Worm (Caenorhabditis elegans) whole organism, early embryonic: ENCODE measurements around the gene K07C5.9.

ENCODE experiments used
- B0310.2 ChIP-seq: sonication (generic microtip); optimal IDR thresholded peaks from 2 replicates; lab custom pipeline; 2016; ENCODE audit warnings: mild to moderate bottlenecking, missing genetic modification characterization, missing compliant biosample characterization
- F13C5.2 ChIP-seq: sonication (generic microtip); optimal IDR thresholded peaks from 2 replicates; lab custom pipeline; 2017; ENCODE audit warnings: mild to moderate bottlenecking, missing genetic modification characterization, inconsistent platforms, missing compliant biosample characterization
- aly-1 ChIP-seq: sonication (generic microtip); optimal IDR thresholded peaks from 2 replicates; lab custom pipeline; 2016; ENCODE audit warnings: missing genetic modification characterization, missing compliant biosample characterization
- ama-1 ChIP-seq: fragments of 150-350 bp; optimal IDR thresholded peaks from 2 replicates; lab custom pipeline; 2014
- ceh-13 ChIP-seq: fragments of 200-800 bp; sonication (Bioruptor generic); optimal IDR thresholded peaks from 2 replicates; lab custom pipeline; 2018; ENCODE audit warnings: mild to moderate bottlenecking, missing genetic modification characterization, missing compliant biosample characterization
- ceh-36 ChIP-seq: sonication (generic microtip); optimal IDR thresholded peaks from 2 replicates; lab custom pipeline; 2016; ENCODE audit warnings: missing genetic modification characterization, inconsistent platforms, missing compliant biosample characterization
- ets-7 ChIP-seq: sonication (generic microtip); optimal IDR thresholded peaks from 2 replicates; lab custom pipeline; 2016; ENCODE audit warnings: missing genotype, missing genetic modification characterization, missing compliant biosample characterization
- flt-1 ChIP-seq: fragments of 200-800 bp; sonication (Bioruptor generic); IDR thresholded peaks from 2 replicates; pipeline ENCODE4 v1.3.6; 2022; ENCODE audit warnings: missing genetic modification characterization, missing compliant biosample characterization
- hmbx-1 ChIP-seq: sonication (generic microtip); optimal IDR thresholded peaks from 2 replicates; lab custom pipeline; 2016; ENCODE audit warnings: mild to moderate bottlenecking, missing genetic modification characterization, missing compliant biosample characterization
- hmg-4 ChIP-seq: fragments of 200-800 bp; sonication (Bioruptor generic); optimal IDR thresholded peaks from 2 replicates; lab custom pipeline; 2018; ENCODE audit warnings: mild to moderate bottlenecking, missing genetic modification characterization, missing compliant biosample characterization
- hnd-1 ChIP-seq: sonication (generic microtip); optimal IDR thresholded peaks from 2 replicates; lab custom pipeline; 2016; ENCODE audit warnings: missing genetic modification characterization, missing compliant biosample characterization
- pes-1 ChIP-seq: fragments of 200-800 bp; sonication (Bioruptor generic); IDR thresholded peaks from 2 replicates; pipeline ENCODE4 v1.3.6; 2022; ENCODE audit warnings: missing genetic modification reagents, missing genetic modification characterization, missing compliant biosample characterization
- scrt-1 ChIP-seq: fragments of 200-800 bp; sonication (Bioruptor generic); IDR thresholded peaks from 2 replicates; pipeline ENCODE4 v1.3.6; 2022; ENCODE audit warnings: missing genetic modification characterization, missing compliant biosample characterization
- sea-1 ChIP-seq: fragments of 200-800 bp; sonication (Bioruptor generic); conservative IDR thresholded peaks from 2 replicates; pipeline ENCODE4 v1.3.6; 2022; ENCODE audit warnings: missing genetic modification characterization, missing compliant biosample characterization
- tbx-11 ChIP-seq: fragments of 200-800 bp; sonication (Bioruptor generic); IDR thresholded peaks from 2 replicates; pipeline ENCODE4 v1.3.6; 2022; ENCODE audit warnings: missing genetic modification characterization, missing compliant biosample characterization
- tbx-37 ChIP-seq: fragments of 200-800 bp; sonication (Bioruptor generic); conservative IDR thresholded peaks from 2 replicates; pipeline ENCODE4 v1.3.6; 2022; ENCODE audit warnings: missing genetic modification reagents, missing genetic modification characterization, missing compliant biosample characterization
- tra-4 ChIP-seq: sonication (generic microtip); optimal IDR thresholded peaks from 2 replicates; lab custom pipeline; 2017; ENCODE audit warnings: missing genetic modification characterization, missing compliant biosample characterization

Gene K07C5.9

ce11 chrV:10350054-10350453 lies at the start of gene K07C5.9:
Gene K07C5.9 (minus strand): TSS chrV:10350154.
- TF ChIP-seq hnd-1 (tag; lab: Kevin White, UChicago), result no peak
- no peak for TF ChIP-seq ceh-13
- no peak for TF ChIP-seq tbx-37 (GFP tag; lab: Robert Waterston, UW)
- TF ChIP-seq F13C5.2 (tag; lab: Kevin White, UChicago), result no peak
- no peak for TF ChIP-seq tra-4 (tag; lab: Kevin White, UChicago)
- no peak for TF ChIP-seq hmbx-1 (tag; lab: Kevin White, UChicago)
- TF ChIP-seq sea-1 (GFP tag; lab: Robert Waterston, UW), result no peak
- TF ChIP-seq scrt-1 (GFP tag; lab: Robert Waterston, UW), result no peak
- no peak for TF ChIP-seq B0310.2 (tag; lab: Kevin White, UChicago)
- no peak for TF ChIP-seq pes-1 (GFP tag; lab: Robert Waterston, UW)
- TF ChIP-seq flt-1, result no peak
- TF ChIP-seq aly-1 (tag; lab: Kevin White, UChicago), result no peak
- TF ChIP-seq ets-7 (tag; lab: Kevin White, UChicago), result no peak

ce11 chrV:10399290-10399689 lies 49.3 kb upstream of the K07C5.9 start:
- TF ChIP-seq ceh-13 (no peak), flt-1 (no peak), hmg-4 (GFP tag; lab: Kevin White, UChicago) (no peak), tbx-11 (GFP tag; lab: Robert Waterston, UW) (no peak), F13C5.2 (tag; lab: Kevin White, UChicago) (no peak), ceh-36 (tag; lab: Kevin White, UChicago) (no peak), tra-4 (tag; lab: Kevin White, UChicago) (no peak), pes-1 (GFP tag; lab: Robert Waterston, UW) (no peak), hmbx-1 (tag; lab: Kevin White, UChicago) (no peak), aly-1 (tag; lab: Kevin White, UChicago) (no peak), tbx-37 (GFP tag; lab: Robert Waterston, UW) (no peak)

- TF ChIP-seq aly-1 (tag; lab: Kevin White, UChicago) (no peak), B0310.2 (tag; lab: Kevin White, UChicago) (no peak), pes-1 (GFP tag; lab: Robert Waterston, UW) (no peak), hmg-4 (GFP tag; lab: Kevin White, UChicago) (no peak), tbx-37 (GFP tag; lab: Robert Waterston, UW) (no peak), flt-1 (no peak), scrt-1 (GFP tag; lab: Robert Waterston, UW) (no peak), tra-4 (tag; lab: Kevin White, UChicago) (no peak), tbx-11 (GFP tag; lab: Robert Waterston, UW) (no peak), ceh-36 (tag; lab: Kevin White, UChicago) (no peak), sea-1 (GFP tag; lab: Robert Waterston, UW) (no peak)
Observed at ce11 chrV:10398431-10398830, 48.5 kb upstream of the K07C5.9 start, which contains the start of gene ugt-2. Gene ugt-2 (plus strand): TSS chrV:10398801.

ce11 chrV:10395173-10395766 lies 45.3 kb upstream of the K07C5.9 start, which contains the start of the genes col-151 and ugt-1:
Gene col-151 (minus strand): TSS chrV:10395223.
Gene ugt-1 (plus strand): TSS chrV:10395663.
- TF ChIP-seq hmg-4 (GFP tag; lab: Kevin White, UChicago), result no peak
- TF ChIP-seq tbx-37 (GFP tag; lab: Robert Waterston, UW), result no peak
- TF ChIP-seq B0310.2 (tag; lab: Kevin White, UChicago), result no peak
- TF ChIP-seq ama-1 (lab: Kevin White, UChicago), result no peak
- no peak for TF ChIP-seq ceh-13
- TF ChIP-seq tbx-11 (GFP tag; lab: Robert Waterston, UW), result no peak
- no peak for TF ChIP-seq scrt-1 (GFP tag; lab: Robert Waterston, UW)
- TF ChIP-seq F13C5.2 (tag; lab: Kevin White, UChicago), result no peak
- TF ChIP-seq ceh-36 (tag; lab: Kevin White, UChicago), result no peak

- TF ChIP-seq pes-1 (GFP tag; lab: Robert Waterston, UW), result no peak
- TF ChIP-seq tbx-37 (GFP tag; lab: Robert Waterston, UW), result no peak
- TF ChIP-seq aly-1 (tag; lab: Kevin White, UChicago), result no peak
- no peak for TF ChIP-seq flt-1
- no peak for TF ChIP-seq ceh-13
- no peak for TF ChIP-seq hmbx-1 (tag; lab: Kevin White, UChicago)
- TF ChIP-seq tbx-11 (GFP tag; lab: Robert Waterston, UW), result no peak
- no peak for TF ChIP-seq tra-4 (tag; lab: Kevin White, UChicago)
- TF ChIP-seq ama-1 (lab: Kevin White, UChicago), result no peak
- no peak for TF ChIP-seq scrt-1 (GFP tag; lab: Robert Waterston, UW)
- no peak for TF ChIP-seq sea-1 (GFP tag; lab: Robert Waterston, UW)
- TF ChIP-seq hnd-1 (tag; lab: Kevin White, UChicago), result no peak
- TF ChIP-seq ceh-36 (tag; lab: Kevin White, UChicago), result no peak
- TF ChIP-seq hmg-4 (GFP tag; lab: Kevin White, UChicago), result no peak
Observed at ce11 chrV:10393708-10394107, 43.8 kb upstream of the K07C5.9 start.

ce11 chrV:10388318-10388717 lies 38.4 kb upstream of the K07C5.9 start, which contains the start of gene AC3.5:
Gene AC3.5 (plus strand): TSS chrV:10388527.
- TF ChIP-seq ama-1 (lab: Kevin White, UChicago) (no peak), ceh-13 (no peak), ets-7 (tag; lab: Kevin White, UChicago) (no peak), pes-1 (GFP tag; lab: Robert Waterston, UW) (no peak), tbx-11 (GFP tag; lab: Robert Waterston, UW) (no peak), aly-1 (tag; lab: Kevin White, UChicago) (no peak), flt-1 (no peak), B0310.2 (tag; lab: Kevin White, UChicago) (no peak), hnd-1 (tag; lab: Kevin White, UChicago) (no peak), sea-1 (GFP tag; lab: Robert Waterston, UW) (no peak), F13C5.2 (tag; lab: Kevin White, UChicago) (no peak), tbx-37 (GFP tag; lab: Robert Waterston, UW) (no peak), scrt-1 (GFP tag; lab: Robert Waterston, UW) (no peak)
